Worm (Caenorhabditis elegans) whole organism, L4/young adult: ENCODE measurements around the gene ttbk-8.1.

Source experiments
- dao-5 ChIP-seq: sonication (generic microtip); optimal IDR thresholded peaks from 2 replicates; lab custom pipeline; 2016; ENCODE audit warnings: missing genotype, missing genetic modification characterization, moderate library complexity, missing compliant biosample characterization
- him-1 ChIP-seq: sonication (generic microtip); optimal IDR thresholded peaks from 2 replicates; lab custom pipeline; 2016; ENCODE audit warnings: missing genotype, missing genetic modification reagents, missing genetic modification characterization, missing compliant biosample characterization

DNA sequence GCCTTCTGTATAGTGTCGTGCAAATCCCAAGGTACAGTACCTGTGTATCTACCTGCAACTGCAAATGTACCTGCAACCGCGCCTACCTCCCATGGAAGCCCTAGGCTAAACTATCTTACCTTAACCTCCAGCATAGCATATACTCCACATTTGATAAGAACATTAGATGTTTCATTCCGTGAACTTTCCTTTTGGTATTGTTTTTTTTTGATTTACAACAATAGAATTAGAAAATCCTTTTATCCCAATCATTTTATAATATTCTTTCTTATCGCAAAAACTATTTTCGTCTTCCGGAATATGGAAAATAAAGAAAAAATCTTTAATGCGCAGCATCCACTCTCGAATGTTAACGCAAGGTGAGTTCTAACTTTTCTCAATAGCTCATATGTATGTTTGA is 2.0 kb downstream of the ttbk-8.1 start, which contains the start of gene Y38H8A.2:
- TF ChIP-seq him-1 (tag; lab: Kevin White, UChicago) (no peak), dao-5 (tag; lab: Kevin White, UChicago) (no peak)
